Fruit fly (Drosophila melanogaster): ENCODE results near the gene m.

m gene

DNA sequence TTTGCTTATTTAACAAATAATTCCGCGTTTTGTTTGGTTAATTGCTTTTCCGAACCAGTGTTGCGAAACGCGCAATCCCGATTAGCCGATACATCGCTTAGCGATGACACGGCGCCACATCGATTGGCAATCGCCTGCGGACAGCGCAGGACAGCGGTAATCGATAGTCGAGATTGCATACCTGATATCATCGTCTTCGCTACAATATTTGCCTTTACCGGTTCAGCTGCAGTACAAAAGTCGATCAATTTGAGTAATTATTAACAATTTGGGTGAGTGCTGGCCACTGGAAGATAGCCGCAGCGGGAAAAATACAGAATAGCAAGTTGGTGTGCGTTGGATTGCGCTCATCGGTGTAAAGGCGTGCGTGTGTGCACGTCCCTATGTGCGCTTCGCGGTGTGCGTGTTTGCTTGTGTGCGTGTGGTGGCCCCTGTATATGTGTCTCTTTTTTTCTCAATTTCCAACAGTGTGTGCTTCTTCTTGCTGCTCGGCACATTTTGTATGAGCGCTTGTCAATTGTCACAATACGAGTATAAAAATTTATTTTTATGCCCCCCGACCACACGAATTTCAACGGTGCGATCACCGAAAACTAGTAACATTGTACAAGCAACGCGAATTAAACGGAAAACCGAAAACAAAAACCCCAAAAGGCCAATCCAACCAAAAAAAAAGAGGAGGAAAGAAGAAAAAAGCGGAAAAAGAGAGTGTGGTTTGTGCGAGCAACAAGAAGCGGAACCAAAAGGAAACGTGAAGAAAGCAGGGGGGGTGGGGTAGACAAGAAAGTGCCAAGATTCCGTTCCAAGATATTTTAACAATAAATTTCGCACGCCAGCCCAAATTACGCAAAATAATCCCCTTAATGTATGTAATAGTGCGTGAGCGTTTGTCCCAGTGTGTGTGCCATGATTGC lies 38.6 kb downstream of the m start, which contains the start of gene CkIIbeta (continued):
- TF ChIP-seq CG1832 (GFP tag; optimal IDR thresholded peaks at IDR 0.05) (no peak), Sox100B (GFP tag; optimal IDR thresholded peaks at IDR 0.05) (no peak), CG2120 (GFP tag; optimal IDR thresholded peaks at IDR 0.05) (peak; percentile 68), ac (GFP tag; optimal IDR thresholded peaks at IDR 0.05) (no peak), CkIIα-i1 (GFP tag; IDR thresholded peaks at IDR 0.05) (no peak), Atf6 (GFP tag; IDR thresholded peaks at IDR 0.05) (0 out of 2 replicates have a peak, but pooled peaks have one; percentile 8), CG11560 (tag; IDR thresholded peaks at IDR 0.05) (peak; percentile 52; the same call in 2 of the 3 replicates), CG1233 (GFP tag; optimal IDR thresholded peaks at IDR 0.05) (no peak), CG10147 (GFP tag; optimal IDR thresholded peaks at IDR 0.05) (no peak), BEAF-32 (GFP tag; optimal IDR thresholded peaks at IDR 0.05) (peak; percentile 98), Chrac-16 (GFP tag; optimal IDR thresholded peaks at IDR 0.05) (peak; percentile 34), lab (GFP tag; optimal IDR thresholded peaks at IDR 0.05) (peak; percentile 23), D (optimal IDR thresholded peaks at IDR 0.05) (no peak), D (GFP tag; optimal IDR thresholded peaks at IDR 0.05) (no peak), hth (optimal IDR thresholded peaks at IDR 0.05) (no peak), pb (GFP tag; optimal IDR thresholded peaks at IDR 0.05) (peak; percentile 63), HLH4C (GFP tag; IDR thresholded peaks at IDR 0.05; ENCODE audit: partially characterized antibody) (peak; percentile 93), sens (GFP tag) (peak; percentile 91), dysf (GFP tag; IDR thresholded peaks at IDR 0.05) (no peak), CG32532 (GFP tag; IDR thresholded peaks at IDR 0.05) (peak; percentile 36; the same call in 1 of the 2 replicates), abd-A (tag; optimal IDR thresholded peaks at IDR 0.05) (peak; percentile 35), CG1024 (GFP tag; IDR thresholded peaks at IDR 0.05) (no peak), cg (GFP tag; optimal IDR thresholded peaks at IDR 0.05) (peak; percentile 92), Dbx (GFP tag; IDR thresholded peaks at IDR 0.05) (peak; percentile 70; the same call in 2 of the 3 replicates), CG7987 (GFP tag; optimal IDR thresholded peaks at IDR 0.05) (no peak), Ravus (GFP tag; IDR thresholded peaks at IDR 0.05) (no peak), CG17361 (GFP tag; IDR thresholded peaks at IDR 0.05) (peak; percentile 57; the same call in 1 of the 3 replicates), CG4730 (GFP tag; IDR thresholded peaks at IDR 0.05) (no peak), D19A (tag; optimal IDR thresholded peaks at IDR 0.05) (no peak), ERR (GFP tag; optimal IDR thresholded peaks at IDR 0.05) (peak; percentile 17), twi (tag; optimal IDR thresholded peaks at IDR 0.05) (peak; percentile 12), trem (tag; optimal IDR thresholded peaks at IDR 0.05) (peak; percentile 52), C15 (GFP tag; IDR thresholded peaks at IDR 0.05) (no peak), CG15696 (tag; optimal IDR thresholded peaks at IDR 0.05) (no peak), sug (tag; optimal IDR thresholded peaks at IDR 0.05) (peak; percentile 41), vnd (GFP tag; IDR thresholded peaks at IDR 0.05; ENCODE audit: partially characterized antibody) (peak; percentile 94), CG33213 (GFP tag; optimal IDR thresholded peaks at IDR 0.05) (peak; percentile 75), her (GFP tag; optimal IDR thresholded peaks at IDR 0.05) (peak; percentile 26), wek (GFP tag; optimal IDR thresholded peaks at IDR 0.05) (no peak), chn (GFP tag; optimal IDR thresholded peaks at IDR 0.05) (peak; percentile 4), CG7786 (GFP tag; optimal IDR thresholded peaks at IDR 0.05) (peak; percentile 49), Tbp (GFP tag; optimal IDR thresholded peaks at IDR 0.05) (no peak), ab (GFP tag; optimal IDR thresholded peaks at IDR 0.05) (no peak), nerfin-2 (GFP tag; IDR thresholded peaks at IDR 0.05; ENCODE audit: partially characterized antibody) (peak; percentile 88), eve (GFP tag; optimal IDR thresholded peaks at IDR 0.05) (no peak), CG6765 (GFP tag; optimal IDR thresholded peaks at IDR 0.05) (peak; percentile 6), CG9797 (GFP tag; optimal IDR thresholded peaks at IDR 0.05) (peak; percentile 77), CG7357 (GFP tag; IDR thresholded peaks at IDR 0.05) (no peak), CG8359 (GFP tag; optimal IDR thresholded peaks at IDR 0.05; ENCODE audit: borderline replicate concordance) (no peak)
